Worm (Caenorhabditis elegans): Measurements from ENCODE around the gene acbp-7.

acbp-7 gene

DNA sequence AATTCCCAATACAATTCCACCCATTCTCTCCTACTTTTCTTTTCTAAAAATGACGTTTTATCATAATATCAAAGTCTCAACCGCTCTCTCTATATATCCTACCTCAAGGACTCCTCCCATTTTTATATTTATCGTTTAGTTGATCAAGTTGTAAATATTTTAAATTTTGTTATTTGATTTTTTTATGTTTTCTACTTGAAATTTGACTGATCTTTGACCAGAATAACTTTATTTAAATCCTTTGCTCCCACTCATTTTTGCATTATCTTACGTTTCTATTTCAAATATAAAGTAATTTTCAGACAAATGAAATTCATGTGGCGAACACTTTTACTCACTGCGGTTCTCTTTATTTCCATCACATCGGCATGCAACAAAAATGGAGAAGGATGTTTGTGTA is at the start of gene acbp-7, which contains the start of gene F26A1.19:
Gene acbp-7 (plus strand): TSS at position 301 of the 400 bp plus-strand sequence.
Gene F26A1.19 (plus strand): TSS at position 303 of the 400 bp plus-strand sequence.
- TF ChIP-seq lin-54 (GFP tag; optimal IDR thresholded peaks at IDR 0.05) (no peak), ztf-3 (GFP tag; optimal IDR thresholded peaks at IDR 0.05) (no peak), F10E7.11 (tag; optimal IDR thresholded peaks at IDR 0.05) (no peak), madf-6 (GFP tag; IDR thresholded peaks at IDR 0.05) (no peak), B0019.2 (GFP tag; conservative IDR thresholded peaks at IDR 0.05) (no peak), nhr-27 (tag; optimal IDR thresholded peaks at IDR 0.05) (no peak)

DNA sequence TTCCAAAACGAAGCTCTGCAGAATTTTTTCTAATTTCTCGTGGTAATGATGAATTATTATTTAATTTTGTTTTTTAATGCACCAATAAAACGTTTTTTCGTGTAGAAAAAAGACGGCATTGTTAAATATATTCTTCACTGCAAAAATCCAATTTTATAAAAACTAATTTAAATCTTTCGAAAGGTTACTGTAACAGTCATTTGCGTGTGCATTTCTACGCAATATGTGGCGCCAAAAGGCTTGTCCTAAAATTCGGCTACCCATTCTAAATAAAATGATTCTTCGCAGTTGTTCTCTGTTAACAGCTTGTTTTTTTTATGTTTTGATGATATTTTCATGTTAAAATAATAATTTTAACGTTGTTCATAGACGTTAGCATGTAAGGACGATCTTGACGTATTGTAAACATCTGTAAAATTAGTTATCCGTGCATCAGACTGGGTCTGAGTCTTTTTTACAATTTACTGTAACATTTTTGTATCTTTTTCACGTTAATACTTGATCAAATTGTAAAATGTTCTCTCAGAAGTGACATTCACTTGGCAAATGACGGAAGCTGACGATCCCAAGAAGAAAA is 44.9 kb upstream of the acbp-7 start, which contains the start of gene mip-1:
Gene mip-1 (plus strand): TSS at position 527 of the 577 bp plus-strand sequence.
- TF ChIP-seq unc-130 (GFP tag; optimal IDR thresholded peaks at IDR 0.05) = no peak
- no peak for TF ChIP-seq mes-4 (tag; optimal IDR thresholded peaks at IDR 0.05)
- TF ChIP-seq F49E8.2 (tag; optimal IDR thresholded peaks at IDR 0.05; ENCODE audit: insufficient read depth) = peak; percentile 51
- no peak for TF ChIP-seq Y95B8A.8 (GFP tag; IDR thresholded peaks at IDR 0.05)
- TF ChIP-seq lin-26 (GFP tag; IDR thresholded peaks at IDR 0.05) = no peak
- TF ChIP-seq nfyb-1 (GFP tag; IDR thresholded peaks at IDR 0.05) = no peak
- TF ChIP-seq D2030.7 (GFP tag; IDR thresholded peaks at IDR 0.05) = peak; percentile 46
- TF ChIP-seq ztf-3 (GFP tag; optimal IDR thresholded peaks at IDR 0.05) = no peak
- peak; percentile 59 for TF ChIP-seq ceh-91 (GFP tag; IDR thresholded peaks at IDR 0.05)
- TF ChIP-seq lsl-1 (GFP tag; optimal IDR thresholded peaks at IDR 0.05) = peak; percentile 90
- TF ChIP-seq nhr-90 (tag; optimal IDR thresholded peaks at IDR 0.05) = no peak
- TF ChIP-seq fkh-3 (tag; optimal IDR thresholded peaks at IDR 0.05) = no peak
- TF ChIP-seq lir-1 (GFP tag; conservative IDR thresholded peaks at IDR 0.05) = no peak
- no peak for TF ChIP-seq dox-1 (GFP tag; IDR thresholded peaks at IDR 0.05)
- TF ChIP-seq F23B12.7 (tag; optimal IDR thresholded peaks at IDR 0.05; ENCODE audit: insufficient read depth) = no peak
- TF ChIP-seq ets-4 (GFP tag; optimal IDR thresholded peaks at IDR 0.05) = no peak
- peak; percentile 87 for TF ChIP-seq efl-1 (GFP tag; optimal IDR thresholded peaks at IDR 0.05)
- peak; percentile 78 for TF ChIP-seq dpl-1 (GFP tag; optimal IDR thresholded peaks at IDR 0.05)
- no peak for TF ChIP-seq T26A5.8 (tag; optimal IDR thresholded peaks at IDR 0.05)
- TF ChIP-seq Y53F4B.3 (GFP tag; IDR thresholded peaks at IDR 0.05) = no peak
- TF ChIP-seq F33H1.4 (GFP tag; IDR thresholded peaks at IDR 0.05) = peak; percentile 77
- TF ChIP-seq akir-1 (GFP tag; optimal IDR thresholded peaks at IDR 0.05) = no peak
- peak; percentile 88 for TF ChIP-seq madf-6 (GFP tag; IDR thresholded peaks at IDR 0.05)
- TF ChIP-seq ekl-4 (GFP tag; IDR thresholded peaks at IDR 0.05) = no peak
- TF ChIP-seq hmg-1.2 (GFP tag; IDR thresholded peaks at IDR 0.05) = no peak; the same call in 1 of the 2 replicates
- no peak for TF ChIP-seq F57A8.1 (GFP tag; optimal IDR thresholded peaks at IDR 0.05)
- no peak for TF ChIP-seq zfh-2 (GFP tag; conservative IDR thresholded peaks at IDR 0.05)
- TF ChIP-seq pbrm-1 (GFP tag; IDR thresholded peaks at IDR 0.05) = no peak
- TF ChIP-seq mxl-1 (tag; optimal IDR thresholded peaks at IDR 0.05) = no peak
- peak; percentile 68 for TF ChIP-seq xnd-1 (tag; optimal IDR thresholded peaks at IDR 0.05)
- no peak for TF ChIP-seq rec-8 (tag; optimal IDR thresholded peaks at IDR 0.05)
- TF ChIP-seq nhr-80 (tag; optimal IDR thresholded peaks at IDR 0.05) = no peak
- TF ChIP-seq attf-5 (GFP tag; optimal IDR thresholded peaks at IDR 0.05) = no peak
- TF ChIP-seq attf-6 (GFP tag; IDR thresholded peaks at IDR 0.05) = no peak
- no peak for TF ChIP-seq aptf-2 (GFP tag; conservative IDR thresholded peaks at IDR 0.05)
- TF ChIP-seq let-607 (tag; optimal IDR thresholded peaks at IDR 0.05) = no peak
- TF ChIP-seq rpc-1 (optimal IDR thresholded peaks at IDR 0.05) = no peak
- no peak for TF ChIP-seq rpc-1 (tag; optimal IDR thresholded peaks at IDR 0.05)
- no peak for TF ChIP-seq zim-3 (tag; optimal IDR thresholded peaks at IDR 0.05)
- TF ChIP-seq ztf-25 (GFP tag; IDR thresholded peaks at IDR 0.05) = no peak
- TF ChIP-seq C06A6.2 (GFP tag; conservative IDR thresholded peaks at IDR 0.05) = no peak
- TF ChIP-seq ztf-26 (tag; optimal IDR thresholded peaks at IDR 0.05) = no peak
- no peak for TF ChIP-seq tbx-9 (tag; optimal IDR thresholded peaks at IDR 0.05; ENCODE audit: borderline replicate concordance)
